Worm (Caenorhabditis elegans): ENCODE results near the gene K08D9.2.

- TF ChIP-seq aly-2 (tag; optimal IDR thresholded peaks at IDR 0.05) (no peak), nhr-237 (tag; optimal IDR thresholded peaks at IDR 0.05) (no peak), fkh-10 (GFP tag; optimal IDR thresholded peaks at IDR 0.05) (no peak), ceh-28 (tag; optimal IDR thresholded peaks at IDR 0.05) (no peak), pqm-1 (tag; optimal IDR thresholded peaks at IDR 0.05) (no peak), snpc-4 (tag; optimal IDR thresholded peaks at IDR 0.05) (no peak), ama-1 (optimal IDR thresholded peaks at IDR 0.05) (no peak), egl-27 (tag; optimal IDR thresholded peaks at IDR 0.05) (no peak)
These were observed 30.6 kb upstream of the K08D9.2 start, which contains the start of the genes Y73C8B.1 and Y73C8B.5 for ce11 chrV:3196832-3197329.
